Fruit fly (Drosophila melanogaster) whole organism, embryonic: Measurements from ENCODE around the gene CG43680.

Experiments used
- Ada2b ChIP-seq: fragments of 200-800 bp; sonication (Bioruptor generic); IDR thresholded peaks from 2 replicates; pipeline ENCODE4 v1.3.6; 2022; ENCODE audit warnings: missing biosample characterization, missing genetic modification characterization
- B-H1 ChIP-seq: fragments of 200-800 bp; sonication (Bioruptor generic); IDR thresholded peaks from 3 replicates; pipeline ENCODE4 v1.3.6; 2022; ENCODE audit warnings: missing biosample characterization, missing genetic modification characterization
- Bgb ChIP-seq: fragments of 200-800 bp; sonication (Bioruptor generic); IDR thresholded peaks from 2 replicates; pipeline ENCODE4 v1.3.6; 2022; ENCODE audit warnings: missing biosample characterization, missing genetic modification characterization; ENCODE audit not compliant: partially characterized antibody
- BtbVII ChIP-seq: fragments of 200-800 bp; sonication (Bioruptor generic); optimal IDR thresholded peaks from 3 replicates; lab custom pipeline; 2017; ENCODE audit warnings: missing biosample characterization, mild to moderate bottlenecking, missing genetic modification characterization
- CG12155 ChIP-seq: fragments of 200-800 bp; sonication (Bioruptor generic); optimal IDR thresholded peaks from 3 replicates; lab custom pipeline; 2016; ENCODE audit warnings: missing biosample characterization, missing genetic modification characterization
- CG12299 ChIP-seq: fragments of 200-800 bp; sonication (Bioruptor generic); optimal IDR thresholded peaks from 2 replicates; lab custom pipeline; 2018; ENCODE audit warnings: missing biosample characterization, mild to moderate bottlenecking, missing genetic modification characterization
- CG12744 ChIP-seq: fragments of 200-800 bp; sonication (Bioruptor generic); optimal IDR thresholded peaks from 2 replicates; lab custom pipeline; 2016; ENCODE audit warnings: missing biosample characterization, missing genetic modification characterization
- CG13296 ChIP-seq: fragments of 200-800 bp; sonication (Bioruptor generic); optimal IDR thresholded peaks from 3 replicates; lab custom pipeline; 2018; ENCODE audit warnings: missing biosample characterization, mild to moderate bottlenecking, missing genetic modification characterization
- CG14667 ChIP-seq: fragments of 200-800 bp; sonication (Bioruptor generic); IDR thresholded peaks from 2 replicates; pipeline ENCODE4 v1.3.6; 2022; ENCODE audit warnings: missing biosample characterization, missing genetic modification characterization
- CG15601 ChIP-seq: fragments of 200-800 bp; sonication (Bioruptor generic); optimal IDR thresholded peaks from 3 replicates; lab custom pipeline; 2019; ENCODE audit warnings: missing biosample characterization, mild to moderate bottlenecking, missing genetic modification characterization, moderate library complexity
- CG2712 ChIP-seq: fragments of 200-800 bp; optimal IDR thresholded peaks from 3 replicates; lab custom pipeline; 2019; ENCODE audit warnings: missing biosample characterization, mild to moderate bottlenecking, missing genetic modification characterization, moderate library complexity
- CG30020 ChIP-seq: fragments of 200-800 bp; optimal IDR thresholded peaks from 2 replicates; lab custom pipeline; 2019; ENCODE audit warnings: missing biosample characterization, mild to moderate bottlenecking, missing genetic modification characterization, moderate library complexity
- CG31224 ChIP-seq: fragments of 200-800 bp; sonication (Bioruptor generic); IDR thresholded peaks from 2 replicates; pipeline ENCODE4 v1.3.6; 2022; ENCODE audit warnings: missing biosample characterization, missing genetic modification characterization
- CG31365 ChIP-seq: fragments of 200-800 bp; sonication (Bioruptor generic); optimal IDR thresholded peaks from 2 replicates; lab custom pipeline; 2018; ENCODE audit warnings: missing biosample characterization, mild to moderate bottlenecking, missing genetic modification characterization
- CG3163 ChIP-seq: fragments of 200-800 bp; sonication (Bioruptor generic); optimal IDR thresholded peaks from 3 replicates; lab custom pipeline; 2016; ENCODE audit warnings: missing biosample characterization, missing genetic modification characterization
- CG3281 ChIP-seq: fragments of 200-800 bp; sonication (Bioruptor generic); optimal IDR thresholded peaks from 3 replicates; lab custom pipeline; 2017; ENCODE audit warnings: missing biosample characterization, mild to moderate bottlenecking, missing genetic modification characterization
- CG4282 ChIP-seq: fragments of 200-800 bp; sonication (Bioruptor generic); optimal IDR thresholded peaks from 2 replicates; lab custom pipeline; 2016; ENCODE audit warnings: missing biosample characterization, missing genetic modification characterization
- CG4360 ChIP-seq: fragments of 200-800 bp; sonication (Bioruptor generic); IDR thresholded peaks from 2 replicates; pipeline ENCODE4 v1.3.6; 2022; ENCODE audit warnings: missing biosample characterization, missing genetic modification characterization
- CG4820 ChIP-seq: fragments of 200-800 bp; sonication (Bioruptor generic); optimal IDR thresholded peaks from 3 replicates; lab custom pipeline; 2016; ENCODE audit warnings: missing biosample characterization, missing genetic modification characterization
- CG6791 ChIP-seq: fragments of 200-800 bp; sonication (Bioruptor generic); IDR thresholded peaks from 3 replicates; pipeline ENCODE4 v1.3.6; 2022; ENCODE audit warnings: missing biosample characterization, missing genetic modification characterization; ENCODE audit not compliant: partially characterized antibody
- CoRest ChIP-seq: fragments of 200-800 bp; sonication (Bioruptor generic); optimal IDR thresholded peaks from 3 replicates; lab custom pipeline; 2018; ENCODE audit warnings: missing biosample characterization, mild to moderate bottlenecking, missing genetic modification characterization, moderate library complexity
- Dbx ChIP-seq: fragments of 200-800 bp; sonication (Bioruptor generic); IDR thresholded peaks from 3 replicates; pipeline ENCODE4 v1.3.6; 2022; ENCODE audit warnings: missing biosample characterization, missing genetic modification characterization
- Dfd ChIP-seq, 2 experiments: fragments of >200 bp; optimal IDR thresholded peaks; 2 replicates each; lab custom pipeline; 2017; ENCODE audit warnings: missing biosample characterization in 2 of 2, missing genetic modification characterization in 2 of 2
- Doc2 ChIP-seq: fragments of 200-800 bp; sonication (Bioruptor generic); IDR thresholded peaks from 2 replicates; pipeline ENCODE4 v1.3.6; 2022; ENCODE audit warnings: missing biosample characterization, missing genetic modification characterization
- Ets97D ChIP-seq: fragments of 200-800 bp; sonication (Bioruptor generic); optimal IDR thresholded peaks from 3 replicates; lab custom pipeline; 2016; ENCODE audit warnings: missing biosample characterization, missing genetic modification characterization
- HLH54F ChIP-seq: fragments of 200-800 bp; sonication (Bioruptor generic); optimal IDR thresholded peaks from 3 replicates; lab custom pipeline; 2016; ENCODE audit warnings: missing biosample characterization, missing genetic modification characterization
- Jarid2 ChIP-seq: fragments of 200-800 bp; sonication (Bioruptor generic); optimal IDR thresholded peaks from 3 replicates; lab custom pipeline; 2017; ENCODE audit warnings: mild to moderate bottlenecking, missing biosample characterization, missing genetic modification reagents, missing genetic modification characterization
- Myb ChIP-seq: fragments of 200-800 bp; sonication (Bioruptor generic); optimal IDR thresholded peaks from 2 replicates; lab custom pipeline; 2016; ENCODE audit warnings: missing biosample characterization, missing genetic modification characterization
- Rfx ChIP-seq: fragments of 200-800 bp; sonication (Bioruptor generic); IDR thresholded peaks from 2 replicates; pipeline ENCODE4 v1.3.6; 2022; ENCODE audit warnings: missing biosample characterization, missing genetic modification characterization
- Side ChIP-seq: fragments of 200-800 bp; sonication (Bioruptor generic); optimal IDR thresholded peaks from 2 replicates; lab custom pipeline; 2016; ENCODE audit warnings: missing biosample characterization, missing genetic modification characterization
- Six4 ChIP-seq: fragments of 200-800 bp; sonication (Bioruptor generic); optimal IDR thresholded peaks from 2 replicates; lab custom pipeline; 2016; ENCODE audit warnings: missing biosample characterization, missing genetic modification characterization
- abd-A ChIP-seq: fragments of 200-800 bp; sonication (Bioruptor generic); optimal IDR thresholded peaks from 3 replicates; lab custom pipeline; 2019; ENCODE audit warnings: missing biosample characterization, mild to moderate bottlenecking, missing genetic modification characterization, moderate library complexity
- amos ChIP-seq: fragments of 200-800 bp; sonication (Bioruptor generic); IDR thresholded peaks from 2 replicates; pipeline ENCODE4 v1.3.6; 2022; ENCODE audit warnings: missing biosample characterization, missing genetic modification characterization; ENCODE audit not compliant: partially characterized antibody
- ase ChIP-seq: fragments of 200-800 bp; sonication (Bioruptor generic); IDR thresholded peaks from 3 replicates; pipeline ENCODE4 v1.3.6; 2022; ENCODE audit warnings: missing biosample characterization, missing genetic modification characterization
- ato ChIP-seq: fragments of 200-800 bp; sonication (Bioruptor generic); IDR thresholded peaks from 2 replicates; pipeline ENCODE4 v1.3.6; 2022; ENCODE audit warnings: missing biosample characterization, missing genetic modification characterization; ENCODE audit not compliant: partially characterized antibody
- chinmo ChIP-seq: fragments of 200-800 bp; sonication (Bioruptor generic); IDR thresholded peaks from 4 replicates; pipeline ENCODE4 v1.3.6; 2022; ENCODE audit warnings: missing biosample characterization, missing genetic modification characterization; ENCODE audit not compliant: partially characterized antibody
- chm ChIP-seq: fragments of 200-800 bp; sonication (Bioruptor generic); IDR thresholded peaks from 2 replicates; pipeline ENCODE4 v1.3.6; 2022; ENCODE audit warnings: missing biosample characterization, missing genetic modification characterization
- gce ChIP-seq: fragments of 200-800 bp; sonication (Bioruptor generic); IDR thresholded peaks from 3 replicates; pipeline ENCODE4 v1.3.6; 2022; ENCODE audit warnings: missing biosample characterization, missing genetic modification characterization
- kni ChIP-seq: fragments of 200-800 bp; sonication (Bioruptor generic); optimal IDR thresholded peaks from 3 replicates; lab custom pipeline; 2017; ENCODE audit warnings: mild to moderate bottlenecking, missing biosample characterization, missing genetic modification reagents, missing genetic modification characterization
- lilli ChIP-seq: fragments of 200-800 bp; sonication (Bioruptor generic); optimal IDR thresholded peaks from 3 replicates; lab custom pipeline; 2016; ENCODE audit warnings: missing biosample characterization, missing genetic modification characterization
- nerfin-1 ChIP-seq: fragments of 200-800 bp; sonication (Bioruptor generic); optimal IDR thresholded peaks from 3 replicates; lab custom pipeline; 2019; ENCODE audit warnings: missing biosample characterization, mild to moderate bottlenecking, missing genetic modification characterization, moderate library complexity
- nerfin-2 ChIP-seq: fragments of 200-800 bp; sonication (Bioruptor generic); IDR thresholded peaks from 2 replicates; pipeline ENCODE4 v1.3.6; 2022; ENCODE audit warnings: missing biosample characterization, missing genetic modification characterization; ENCODE audit not compliant: partially characterized antibody
- onecut ChIP-seq: fragments of 200-800 bp; sonication (Bioruptor generic); IDR thresholded peaks from 2 replicates; pipeline ENCODE4 v1.3.6; 2022; ENCODE audit warnings: missing biosample characterization, missing genetic modification characterization
- org-1 ChIP-seq: fragments of 200-800 bp; sonication (Bioruptor generic); optimal IDR thresholded peaks from 2 replicates; lab custom pipeline; 2017; ENCODE audit warnings: missing biosample characterization, missing genetic modification characterization
- pzg ChIP-seq: fragments of 200-800 bp; sonication (Bioruptor generic); optimal IDR thresholded peaks from 3 replicates; lab custom pipeline; 2018; ENCODE audit warnings: missing biosample characterization, mild to moderate bottlenecking, missing genetic modification characterization, moderate library complexity
- rib ChIP-seq: fragments of 200-800 bp; sonication (Bioruptor generic); IDR thresholded peaks from 2 replicates; pipeline ENCODE4 v1.3.6; 2022; ENCODE audit warnings: missing biosample characterization, missing genetic modification characterization
- run ChIP-seq: fragments of 200-800 bp; sonication (Bioruptor generic); optimal IDR thresholded peaks from 3 replicates; lab custom pipeline; 2018; ENCODE audit warnings: missing biosample characterization, mild to moderate bottlenecking, missing genetic modification characterization
- sens ChIP-seq: fragments of 200-800 bp; sonication (Bioruptor generic); peaks from one replicate; lab custom pipeline; 2016; ENCODE audit warnings: missing biosample characterization, missing genetic modification characterization
- sob ChIP-seq: fragments of 200-800 bp; sonication (Bioruptor generic); IDR thresholded peaks from 2 replicates; pipeline ENCODE4 v1.3.6; 2022; ENCODE audit warnings: missing biosample characterization, missing genetic modification characterization
- unc-4 ChIP-seq: fragments of 200-800 bp; sonication (Bioruptor generic); IDR thresholded peaks from 2 replicates; pipeline ENCODE4 v1.3.6; 2022; ENCODE audit warnings: missing biosample characterization, missing genetic modification characterization; ENCODE audit not compliant: partially characterized antibody
- zf30C ChIP-seq: fragments of 200-800 bp; sonication (Bioruptor generic); optimal IDR thresholded peaks from 3 replicates; lab custom pipeline; 2018; ENCODE audit warnings: missing biosample characterization, mild to moderate bottlenecking, missing genetic modification characterization

Gene CG43680

DNA sequence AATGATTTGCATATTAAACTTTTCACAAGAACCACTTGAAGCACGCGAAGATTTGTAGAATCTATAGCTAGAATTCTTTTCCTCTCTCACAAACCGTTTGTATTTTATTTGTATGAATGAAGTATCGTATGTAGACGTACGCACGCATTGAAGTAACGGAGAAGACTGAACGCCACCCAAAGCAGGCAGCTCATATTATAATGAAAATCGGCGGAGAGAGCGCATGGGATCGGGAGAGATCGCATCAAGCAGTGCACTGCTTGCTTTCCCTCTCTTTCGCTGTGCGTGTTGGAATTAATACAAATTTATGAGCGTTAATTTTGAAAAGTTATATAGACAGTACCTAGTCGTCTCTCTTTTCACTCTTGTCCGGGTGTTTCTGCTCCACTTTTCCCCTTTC lies 26.1 kb upstream of the CG43680 start (continued):
- TF ChIP-seq CG14667 (GFP tag; lab: Robert Waterston, UW) (no peak), unc-4 (GFP tag; lab: Robert Waterston, UW) (no peak), CG31365 (tag; lab: Kevin White, UChicago) (peak; percentile 97), Myb (peak; percentile 86), nerfin-2 (GFP tag; lab: Robert Waterston, UW) (no peak), CG2712 (no peak), BtbVII (GFP tag; lab: Kevin White, UChicago) (no peak), HLH54F (no peak), CG6791 (GFP tag; lab: Robert Waterston, UW) (peak; percentile 65; the same call in 2 of the 3 replicates), chm (GFP tag; lab: Robert Waterston, UW) (peak; percentile 50; the same call in 1 of the 2 replicates), pzg (GFP tag; lab: Kevin White, UChicago) (no peak), ase (GFP tag; lab: Robert Waterston, UW) (no peak), CoRest (tag; lab: Kevin White, UChicago) (no peak), onecut (GFP tag; lab: Robert Waterston, UW) (no peak), Dbx (GFP tag; lab: Robert Waterston, UW) (peak; percentile 42; the same call in 1 of the 3 replicates), run (tag; lab: Kevin White, UChicago) (no peak), sens (GFP tag; lab: Kevin White, UChicago) (no peak), chinmo (GFP tag; lab: Robert Waterston, UW) (peak; percentile 86; the same call in 1 of the 4 replicates), CG15601 (tag; lab: Kevin White, UChicago) (no peak), abd-A (tag; lab: Kevin White, UChicago) (no peak), CG3281 (peak; percentile 39), Side (GFP tag; lab: Kevin White, UChicago) (no peak), CG12744 (no peak), Bgb (peak; percentile 45; the same call in 1 of the 2 replicates), CG4360 (GFP tag; lab: Robert Waterston, UW) (no peak), CG13296 (GFP tag; lab: Kevin White, UChicago) (no peak), zf30C (GFP tag; lab: Kevin White, UChicago) (no peak), lilli (no peak), Jarid2 (peak; percentile 93), gce (GFP tag; lab: Robert Waterston, UW) (no peak), Ada2b (GFP tag; lab: Robert Waterston, UW) (0 out of 2 replicates have a peak, but pooled peaks have one; percentile 14), sob (GFP tag; lab: Robert Waterston, UW) (no peak), CG12155 (GFP tag; lab: Kevin White, UChicago) (no peak), rib (GFP tag; lab: Robert Waterston, UW) (no peak), Ets97D (GFP tag; lab: Kevin White, UChicago) (no peak), Doc2 (GFP tag; lab: Robert Waterston, UW) (no peak), org-1 (no peak), Dfd (GFP tag; optimal IDR thresholded peaks at IDR 0.05; lab: Kevin White, UChicago) (peak in 1 of 2 experiments; percentile 53), CG4282 (GFP tag; lab: Kevin White, UChicago) (no peak), nerfin-1 (tag; lab: Kevin White, UChicago) (no peak), CG30020 (tag; lab: Kevin White, UChicago) (no peak), CG3163 (GFP tag; lab: Kevin White, UChicago) (peak; percentile 87), CG4820 (GFP tag; lab: Kevin White, UChicago) (no peak), CG31224 (GFP tag; lab: Robert Waterston, UW) (no peak), amos (GFP tag; lab: Robert Waterston, UW) (peak; percentile 47; the same call in 1 of the 2 replicates), B-H1 (no peak), Six4 (GFP tag; lab: Kevin White, UChicago) (no peak), kni (GFP tag; lab: Kevin White, UChicago) (no peak), Rfx (GFP tag; lab: Robert Waterston, UW) (no peak), CG12299 (no peak), ato (peak; percentile 67)
